Fruit fly (Drosophila melanogaster): ENCODE results near the gene hfp.

hfp gene

dm6 chr3L:1536487-1537337 is 34.3 kb upstream of the hfp start, which contains the start of the genes CG12091 and pns:
Gene CG12091 (minus strand): TSS chr3L:1536835.
Gene pns (plus strand): TSS chr3L:1537137.
- TF ChIP-seq CG8478 (optimal IDR thresholded peaks at IDR 0.05), result no peak
- TF ChIP-seq pan (optimal IDR thresholded peaks at IDR 0.05), result no peak
- TF ChIP-seq Dll (optimal IDR thresholded peaks at IDR 0.05), result no peak
- TF ChIP-seq EcR (GFP tag; optimal IDR thresholded peaks at IDR 0.05), result no peak

dm6 chr3L:1533699-1534431 is 31.5 kb upstream of the hfp start, which contains the start of gene Iml1:
Gene Iml1 (minus strand): TSS chr3L:1534034.
- TF ChIP-seq pan (optimal IDR thresholded peaks at IDR 0.05) (no peak), CG8478 (optimal IDR thresholded peaks at IDR 0.05) (no peak), Dll (optimal IDR thresholded peaks at IDR 0.05) (no peak), usp (GFP tag; optimal IDR thresholded peaks at IDR 0.05) (no peak), EcR (GFP tag; optimal IDR thresholded peaks at IDR 0.05) (no peak), psq (optimal IDR thresholded peaks at IDR 0.05) (no peak)

dm6 chr3L:1531159-1531558 is 28.8 kb upstream of the hfp start, which contains the start of gene Ir62a:
Gene Ir62a (minus strand): TSS chr3L:1531259.
- TF ChIP-seq usp (GFP tag; optimal IDR thresholded peaks at IDR 0.05) (no peak), CG8478 (optimal IDR thresholded peaks at IDR 0.05) (no peak)

dm6 chr3L:1518715-1519603 is 16.6 kb upstream of the hfp start:
- TF ChIP-seq EcR (GFP tag; optimal IDR thresholded peaks at IDR 0.05) (no peak), pan (optimal IDR thresholded peaks at IDR 0.05) (no peak), usp (GFP tag; optimal IDR thresholded peaks at IDR 0.05) (no peak), CG8478 (optimal IDR thresholded peaks at IDR 0.05) (no peak), Dll (optimal IDR thresholded peaks at IDR 0.05) (no peak), psq (optimal IDR thresholded peaks at IDR 0.05) (no peak)

dm6 chr3L:1517274-1518047 is 15.1 kb upstream of the hfp start:
- no peak for TF ChIP-seq CG8478 (optimal IDR thresholded peaks at IDR 0.05)
- no peak for TF ChIP-seq Dll (optimal IDR thresholded peaks at IDR 0.05)

- TF ChIP-seq usp (GFP tag; optimal IDR thresholded peaks at IDR 0.05), result no peak
- TF ChIP-seq EcR (GFP tag; optimal IDR thresholded peaks at IDR 0.05), result no peak
- TF ChIP-seq psq (optimal IDR thresholded peaks at IDR 0.05), result no peak
These were observed 14.4 kb upstream of the hfp start, which contains the start of gene cue for dm6 chr3L:1516631-1517273. Gene cue (minus strand): TSS chr3L:1517271.

dm6 chr3L:1515820-1516540 is 13.6 kb upstream of the hfp start:
- TF ChIP-seq pan (optimal IDR thresholded peaks at IDR 0.05) (no peak), EcR (GFP tag; optimal IDR thresholded peaks at IDR 0.05) (no peak), Dll (optimal IDR thresholded peaks at IDR 0.05) (no peak), psq (optimal IDR thresholded peaks at IDR 0.05) (no peak), usp (GFP tag; optimal IDR thresholded peaks at IDR 0.05) (no peak), CG8478 (optimal IDR thresholded peaks at IDR 0.05) (no peak)

dm6 chr3L:1496408-1496807 is 6.0 kb downstream of the hfp start, which contains the start of gene CG12084:
Gene CG12084 (minus strand): TSS chr3L:1496643.
- no peak for TF ChIP-seq pan (optimal IDR thresholded peaks at IDR 0.05)
- no peak for TF ChIP-seq psq (optimal IDR thresholded peaks at IDR 0.05)
- TF ChIP-seq CG8478 (optimal IDR thresholded peaks at IDR 0.05), result no peak
- no peak for TF ChIP-seq usp (GFP tag; optimal IDR thresholded peaks at IDR 0.05)
- no peak for TF ChIP-seq EcR (GFP tag; optimal IDR thresholded peaks at IDR 0.05)
- TF ChIP-seq Dll (optimal IDR thresholded peaks at IDR 0.05), result no peak

- no peak for TF ChIP-seq Dll (optimal IDR thresholded peaks at IDR 0.05)
- no peak for TF ChIP-seq EcR (GFP tag; optimal IDR thresholded peaks at IDR 0.05)
These were observed 6.6 kb downstream of the hfp start for dm6 chr3L:1495803-1496202.

dm6 chr3L:1489523-1489922 is 12.9 kb downstream of the hfp start, which contains the start of gene stet:
Gene stet (minus strand): TSS chr3L:1489547.
- TF ChIP-seq pan (optimal IDR thresholded peaks at IDR 0.05) (no peak), usp (GFP tag; optimal IDR thresholded peaks at IDR 0.05) (no peak), EcR (GFP tag; optimal IDR thresholded peaks at IDR 0.05) (no peak), psq (optimal IDR thresholded peaks at IDR 0.05) (no peak), CG8478 (optimal IDR thresholded peaks at IDR 0.05) (no peak), Dll (optimal IDR thresholded peaks at IDR 0.05) (no peak)

All from whole organism.